Fruit fly (Drosophila melanogaster) whole organism, embryonic: Measurements from ENCODE around the gene Rpn1.

Experiments used
- Aef1 ChIP-seq: fragments of 200-800 bp; sonication (Bioruptor generic); IDR thresholded peaks from 3 replicates; pipeline ENCODE4 v1.3.6; 2022; ENCODE audit warnings: missing biosample characterization, missing genetic modification characterization
- CG1024 ChIP-seq: fragments of 200-800 bp; sonication (Bioruptor generic); IDR thresholded peaks from 2 replicates; pipeline ENCODE4 v1.3.6; 2022; ENCODE audit warnings: missing biosample characterization, missing genetic modification characterization
- CG10321 ChIP-seq: fragments of 200-800 bp; sonication (Bioruptor generic); IDR thresholded peaks from 2 replicates; pipeline ENCODE4 v1.3.6; 2022; ENCODE audit warnings: missing biosample characterization, missing genetic modification characterization
- CG10979 ChIP-seq: fragments of 200-800 bp; sonication (Bioruptor generic); optimal IDR thresholded peaks from 2 replicates; lab custom pipeline; 2018; ENCODE audit warnings: missing biosample characterization, mild to moderate bottlenecking, missing genetic modification characterization, moderate library complexity
- CG11247 ChIP-seq: fragments of 200-800 bp; sonication (Bioruptor generic); IDR thresholded peaks from 2 replicates; pipeline ENCODE4 v1.3.6; 2022; ENCODE audit warnings: missing biosample characterization, missing genetic modification characterization
- CG12155 ChIP-seq: fragments of 200-800 bp; sonication (Bioruptor generic); optimal IDR thresholded peaks from 3 replicates; lab custom pipeline; 2016; ENCODE audit warnings: missing biosample characterization, missing genetic modification characterization
- CG12659 ChIP-seq: fragments of 200-800 bp; sonication (Bioruptor generic); optimal IDR thresholded peaks from 3 replicates; lab custom pipeline; 2017; ENCODE audit warnings: mild to moderate bottlenecking, missing biosample characterization, missing genetic modification reagents, missing genetic modification characterization
- CG13296 ChIP-seq: fragments of 200-800 bp; sonication (Bioruptor generic); optimal IDR thresholded peaks from 3 replicates; lab custom pipeline; 2018; ENCODE audit warnings: missing biosample characterization, mild to moderate bottlenecking, missing genetic modification characterization
- CG13894 ChIP-seq: fragments of 200-800 bp; sonication (Bioruptor generic); optimal IDR thresholded peaks from 3 replicates; lab custom pipeline; 2018; ENCODE audit warnings: missing biosample characterization, mild to moderate bottlenecking, missing genetic modification characterization, moderate library complexity
- CG1529 ChIP-seq: fragments of 200-800 bp; sonication (Bioruptor generic); optimal IDR thresholded peaks from 3 replicates; lab custom pipeline; 2018; ENCODE audit warnings: missing biosample characterization, missing genetic modification characterization
- CG1603 ChIP-seq: fragments of 200-800 bp; sonication (Bioruptor generic); optimal IDR thresholded peaks from 2 replicates; lab custom pipeline; 2019; ENCODE audit warnings: missing biosample characterization, mild to moderate bottlenecking, missing genetic modification characterization, moderate library complexity
- CG17568 ChIP-seq: fragments of 200-800 bp; sonication (Bioruptor generic); optimal IDR thresholded peaks from 2 replicates; lab custom pipeline; 2018; ENCODE audit warnings: missing biosample characterization, mild to moderate bottlenecking, missing genetic modification characterization, moderate library complexity
- CG1792 ChIP-seq: fragments of 200-800 bp; sonication (Bioruptor generic); optimal IDR thresholded peaks from 2 replicates; lab custom pipeline; 2016; ENCODE audit warnings: missing biosample characterization, missing genetic modification characterization
- CG18011 ChIP-seq: fragments of 200-800 bp; sonication (Bioruptor generic); optimal IDR thresholded peaks from 2 replicates; lab custom pipeline; 2017; ENCODE audit warnings: missing biosample characterization, missing genetic modification characterization, mild to moderate bottlenecking, moderate library complexity, missing genotype
- CG2875 ChIP-seq: fragments of 200-800 bp; sonication (Bioruptor generic); optimal IDR thresholded peaks from 2 replicates; lab custom pipeline; 2017; ENCODE audit warnings: missing biosample characterization, mild to moderate bottlenecking, missing genetic modification characterization, missing genetic modification reagents
- CG3163 ChIP-seq: fragments of 200-800 bp; sonication (Bioruptor generic); optimal IDR thresholded peaks from 3 replicates; lab custom pipeline; 2016; ENCODE audit warnings: missing biosample characterization, missing genetic modification characterization
- CG32767 ChIP-seq: fragments of 200-800 bp; sonication (Bioruptor generic); IDR thresholded peaks from 2 replicates; pipeline ENCODE4 v1.3.6; 2022; ENCODE audit warnings: missing biosample characterization, missing genetic modification characterization
- CG4820 ChIP-seq: fragments of 200-800 bp; sonication (Bioruptor generic); optimal IDR thresholded peaks from 3 replicates; lab custom pipeline; 2016; ENCODE audit warnings: missing biosample characterization, missing genetic modification characterization
- CG5953 ChIP-seq: fragments of 200-800 bp; sonication (Bioruptor generic); IDR thresholded peaks from 2 replicates; pipeline ENCODE4 v1.3.6; 2022; ENCODE audit warnings: missing biosample characterization, missing genetic modification characterization
- CG7928 ChIP-seq: fragments of 200-800 bp; sonication (Bioruptor generic); optimal IDR thresholded peaks from 2 replicates; lab custom pipeline; 2017; ENCODE audit warnings: missing biosample characterization, mild to moderate bottlenecking, missing genetic modification characterization
- CG9876 ChIP-seq: fragments of 200-800 bp; sonication (Bioruptor generic); optimal IDR thresholded peaks from 2 replicates; lab custom pipeline; 2016; ENCODE audit warnings: missing biosample characterization, missing genetic modification characterization
- Deaf1 ChIP-seq: fragments of 200-800 bp; optimal IDR thresholded peaks from 3 replicates; lab custom pipeline; 2019; ENCODE audit warnings: missing biosample characterization, mild to moderate bottlenecking, missing genetic modification characterization, moderate library complexity
- Dek ChIP-seq: fragments of 200-800 bp; sonication (Bioruptor generic); optimal IDR thresholded peaks from 3 replicates; lab custom pipeline; 2019; ENCODE audit warnings: missing biosample characterization, mild to moderate bottlenecking, missing genetic modification characterization, moderate library complexity
- Dll ChIP-seq: fragments of 200-800 bp; sonication (Bioruptor generic); IDR thresholded peaks from 4 replicates; pipeline ENCODE4 v1.3.6; 2022; ENCODE audit warnings: missing biosample characterization, missing genetic modification characterization; ENCODE audit not compliant: partially characterized antibody
- GATAe ChIP-seq: fragments of 200-800 bp; sonication (Bioruptor generic); conservative IDR thresholded peaks from 2 replicates; pipeline ENCODE4 v1.3.6; 2022; ENCODE audit warnings: missing biosample characterization, missing genetic modification characterization
- HmgZ ChIP-seq: fragments of 200-800 bp; sonication (Bioruptor generic); optimal IDR thresholded peaks from 2 replicates; lab custom pipeline; 2018; ENCODE audit warnings: missing biosample characterization, mild to moderate bottlenecking, missing genetic modification characterization
- Hr39 ChIP-seq: fragments of >200 bp; optimal IDR thresholded peaks from 2 replicates; lab custom pipeline; 2017
- Med ChIP-seq: fragments of 200-800 bp; sonication (Bioruptor generic); peaks from one replicate; lab custom pipeline; 2016; ENCODE audit warnings: missing biosample characterization, missing genetic modification characterization, mild to moderate bottlenecking, inconsistent platforms, moderate library complexity
- Scr ChIP-seq: fragments of 200-800 bp; sonication (Bioruptor generic); IDR thresholded peaks from 2 replicates; pipeline ENCODE4 v1.3.6; 2022; ENCODE audit warnings: missing biosample characterization, missing genetic modification characterization; ENCODE audit not compliant: partially characterized antibody
- Sox102F ChIP-seq: fragments of 200-800 bp; sonication (Bioruptor generic); optimal IDR thresholded peaks from 2 replicates; lab custom pipeline; 2018; ENCODE audit warnings: missing biosample characterization, mild to moderate bottlenecking, missing genetic modification characterization, moderate library complexity
- Trl ChIP-seq, 3 experiments: fragments of >200 bp in 2 of 3; fragments of 200-800 bp in 1 of 3; sonication (Bioruptor generic) in 1 of 3; optimal IDR thresholded peaks; 2 replicates in 1 of 3; 3 replicates in 2 of 3; lab custom pipeline; 2016 to 2017; ENCODE audit warnings: missing biosample characterization in 1 of 3, missing genetic modification characterization in 1 of 3
- Vsx1 ChIP-seq: fragments of 200-800 bp; sonication (Bioruptor generic); optimal IDR thresholded peaks from 2 replicates; lab custom pipeline; 2017; ENCODE audit warnings: missing biosample characterization, mild to moderate bottlenecking, missing genetic modification characterization, missing genetic modification reagents
- abd-A ChIP-seq: fragments of 200-800 bp; sonication (Bioruptor generic); optimal IDR thresholded peaks from 3 replicates; lab custom pipeline; 2019; ENCODE audit warnings: missing biosample characterization, mild to moderate bottlenecking, missing genetic modification characterization, moderate library complexity
- ac ChIP-seq: fragments of 200-800 bp; sonication (Bioruptor generic); optimal IDR thresholded peaks from 3 replicates; lab custom pipeline; 2017; ENCODE audit warnings: missing biosample characterization, mild to moderate bottlenecking, missing genetic modification characterization
- bbx ChIP-seq: fragments of 200-800 bp; sonication (Bioruptor generic); IDR thresholded peaks from 2 replicates; pipeline ENCODE4 v1.3.6; 2022; ENCODE audit warnings: missing biosample characterization, missing genetic modification characterization; ENCODE audit not compliant: partially characterized antibody
- btn ChIP-seq: fragments of 200-800 bp; sonication (Bioruptor generic); optimal IDR thresholded peaks from 2 replicates; lab custom pipeline; 2016; ENCODE audit warnings: missing biosample characterization, missing genetic modification characterization
- cg ChIP-seq: fragments of 200-800 bp; sonication (Bioruptor generic); optimal IDR thresholded peaks from 3 replicates; lab custom pipeline; 2019; ENCODE audit warnings: missing biosample characterization, mild to moderate bottlenecking, missing genetic modification characterization, moderate library complexity
- chinmo ChIP-seq: fragments of 200-800 bp; sonication (Bioruptor generic); IDR thresholded peaks from 4 replicates; pipeline ENCODE4 v1.3.6; 2022; ENCODE audit warnings: missing biosample characterization, missing genetic modification characterization; ENCODE audit not compliant: partially characterized antibody
- jumu ChIP-seq: fragments of 200-800 bp; sonication (Bioruptor generic); optimal IDR thresholded peaks from 3 replicates; lab custom pipeline; 2016; ENCODE audit warnings: missing biosample characterization, missing genetic modification characterization
- lola ChIP-seq, 3 experiments: fragments of >200 bp in 2 of 3; fragments of 200-800 bp in 1 of 3; sonication (Bioruptor generic) in 1 of 3; optimal IDR thresholded peaks; 2 replicates each; lab custom pipeline; 2017 to 2019; ENCODE audit warnings: missing biosample characterization in 3 of 3, missing genetic modification characterization in 3 of 3, mild to moderate bottlenecking in 1 of 3, moderate library complexity in 1 of 3
- nau ChIP-seq: fragments of 200-800 bp; sonication (Bioruptor generic); optimal IDR thresholded peaks from 3 replicates; lab custom pipeline; 2017; ENCODE audit warnings: missing biosample characterization, mild to moderate bottlenecking, missing genetic modification characterization, missing genetic modification reagents
- phol ChIP-seq: fragments of 200-800 bp; sonication (Bioruptor generic); optimal IDR thresholded peaks from 3 replicates; lab custom pipeline; 2018; ENCODE audit warnings: missing biosample characterization, mild to moderate bottlenecking, missing genetic modification characterization, moderate library complexity
- pita ChIP-seq: fragments of 200-800 bp; sonication (Bioruptor generic); optimal IDR thresholded peaks from 2 replicates; lab custom pipeline; 2017; ENCODE audit warnings: missing biosample characterization, mild to moderate bottlenecking, missing genetic modification characterization
- pros ChIP-seq: fragments of 200-800 bp; sonication (Bioruptor generic); optimal IDR thresholded peaks from 3 replicates; lab custom pipeline; 2019; ENCODE audit warnings: missing biosample characterization, mild to moderate bottlenecking, missing genetic modification characterization, moderate library complexity
- sens-2 ChIP-seq: fragments of 200-800 bp; sonication (Bioruptor generic); IDR thresholded peaks from 2 replicates; pipeline ENCODE4 v1.3.6; 2022; ENCODE audit warnings: missing biosample characterization, missing genetic modification characterization
- slbo ChIP-seq: fragments of 200-800 bp; sonication (Bioruptor generic); IDR thresholded peaks from 2 replicates; pipeline ENCODE4 v1.3.6; 2022; ENCODE audit warnings: missing biosample characterization, missing genetic modification characterization
- tap ChIP-seq: fragments of 200-800 bp; optimal IDR thresholded peaks from 3 replicates; lab custom pipeline; 2019; ENCODE audit warnings: missing biosample characterization, mild to moderate bottlenecking, missing genetic modification characterization, moderate library complexity

The Rpn1 gene

dm6 chr3L:19922833-19923745, 8.2 kb downstream of the Rpn1 start, which contains the start of gene Pfdn6 (continued):
- no peak for TF ChIP-seq CG10321 (GFP tag; lab: Robert Waterston, UW)
- TF ChIP-seq chinmo (GFP tag; lab: Robert Waterston, UW), result no peak
- TF ChIP-seq CG1792 (GFP tag; lab: Kevin White, UChicago), result peak; percentile 95
- no peak for TF ChIP-seq CG2875 (GFP tag; lab: Kevin White, UChicago)
- TF ChIP-seq CG11247 (GFP tag; lab: Robert Waterston, UW), result peak; percentile 43; the same call in 1 of the 2 replicates
- peak; percentile 88 for TF ChIP-seq Sox102F (GFP tag; lab: Kevin White, UChicago)
- TF ChIP-seq CG5953 (GFP tag; lab: Robert Waterston, UW), result peak; percentile 49; the same call in 1 of the 2 replicates
- TF ChIP-seq CG13296 (GFP tag; lab: Kevin White, UChicago), result no peak
- TF ChIP-seq CG9876, result peak; percentile 89
- no peak for TF ChIP-seq cg
- peak; percentile 68 for TF ChIP-seq CG32767 (GFP tag; lab: Robert Waterston, UW)
- TF ChIP-seq Med, result peak; percentile 96
- peak; percentile 89 for TF ChIP-seq CG1603 (tag; lab: Kevin White, UChicago)
- peak; percentile 67; the same call in 2 of the 4 replicates for TF ChIP-seq Dll (GFP tag; lab: Robert Waterston, UW)
- TF ChIP-seq Trl (optimal IDR thresholded peaks at IDR 0.05; lab: Kevin White, UChicago), result peak in 1 of 2 experiments; percentile 31
- peak; percentile 69 for TF ChIP-seq Trl (GFP tag; optimal IDR thresholded peaks at IDR 0.05; lab: Kevin White, UChicago)
- no peak for TF ChIP-seq GATAe (GFP tag; lab: Robert Waterston, UW)
- peak; percentile 55 for TF ChIP-seq HmgZ (tag; lab: Kevin White, UChicago)
- no peak for TF ChIP-seq pros (GFP tag; lab: Kevin White, UChicago)
- no peak for TF ChIP-seq btn (GFP tag; lab: Kevin White, UChicago)
- no peak for TF ChIP-seq pita (GFP tag; lab: Kevin White, UChicago)
- peak; percentile 68; the same call in 1 of the 2 replicates for TF ChIP-seq CG1024 (GFP tag; lab: Robert Waterston, UW)
- no peak for TF ChIP-seq ac (GFP tag; lab: Kevin White, UChicago)
- peak; percentile 34; the same call in 1 of the 2 replicates for TF ChIP-seq bbx (GFP tag; lab: Robert Waterston, UW)
- TF ChIP-seq CG12659 (GFP tag; lab: Kevin White, UChicago), result peak; percentile 80
- TF ChIP-seq CG7928, result peak; percentile 18
- TF ChIP-seq CG17568 (GFP tag; lab: Kevin White, UChicago), result no peak
- TF ChIP-seq nau (GFP tag; lab: Kevin White, UChicago), result no peak
- peak; percentile 56 for TF ChIP-seq CG4820
- no peak for TF ChIP-seq CG13894
- peak; percentile 71 for TF ChIP-seq Aef1 (GFP tag; lab: Robert Waterston, UW)
- no peak for TF ChIP-seq Hr39 (lab: Kevin White, UChicago)
- peak; percentile 88 for TF ChIP-seq slbo (GFP tag; lab: Robert Waterston, UW)
- no peak for TF ChIP-seq CG1529 (GFP tag; lab: Kevin White, UChicago)
- peak; percentile 85 for TF ChIP-seq CG10979 (tag; lab: Kevin White, UChicago)
- peak; percentile 96 for TF ChIP-seq phol (tag; lab: Kevin White, UChicago)
- peak; percentile 50; the same call in 1 of the 2 replicates for TF ChIP-seq sens-2 (GFP tag; lab: Robert Waterston, UW)
- TF ChIP-seq jumu (GFP tag; lab: Kevin White, UChicago), result no peak
- TF ChIP-seq Deaf1 (tag; lab: Kevin White, UChicago), result no peak
- no peak for TF ChIP-seq Vsx1 (GFP tag; lab: Kevin White, UChicago)
- peak; percentile 18 for TF ChIP-seq Dek (tag; lab: Kevin White, UChicago)
- TF ChIP-seq lola (GFP tag; optimal IDR thresholded peaks at IDR 0.05; lab: Kevin White, UChicago), result peak in 1 of 3 experiments; percentile 85
- TF ChIP-seq Scr (GFP tag; lab: Robert Waterston, UW), result peak; percentile 64
- TF ChIP-seq CG12155 (GFP tag; lab: Kevin White, UChicago), result peak; percentile 56
- peak; percentile 39 for TF ChIP-seq CG3163 (GFP tag; lab: Kevin White, UChicago)
- peak; percentile 35 for TF ChIP-seq CG18011 (GFP tag; lab: Kevin White, UChicago)
- no peak for TF ChIP-seq abd-A (tag; lab: Kevin White, UChicago)
- no peak for TF ChIP-seq tap
